Fruit fly (Drosophila melanogaster) whole organism, embryonic: ENCODE results near the gene gNacalpha.

Experiments used
- Adf1 ChIP-seq: fragments of 200-800 bp; sonication (Bioruptor generic); IDR thresholded peaks from 2 replicates; pipeline ENCODE4 v1.3.6; 2022; ENCODE audit warnings: missing biosample characterization, missing genetic modification characterization
- CG11504 ChIP-seq: fragments of 200-800 bp; sonication (Bioruptor generic); optimal IDR thresholded peaks from 3 replicates; lab custom pipeline; 2019; ENCODE audit warnings: missing biosample characterization, mild to moderate bottlenecking, missing genetic modification characterization, moderate library complexity
- CG11695 ChIP-seq: fragments of 200-800 bp; sonication (Bioruptor generic); IDR thresholded peaks from 3 replicates; pipeline ENCODE4 v1.3.6; 2022; ENCODE audit warnings: missing biosample characterization, missing genetic modification characterization
- CG11696 ChIP-seq: fragments of 200-800 bp; sonication (Bioruptor generic); IDR thresholded peaks from 2 replicates; pipeline ENCODE4 v1.3.6; 2022; ENCODE audit warnings: missing biosample characterization, missing genetic modification characterization
- CG12155 ChIP-seq: fragments of 200-800 bp; sonication (Bioruptor generic); optimal IDR thresholded peaks from 3 replicates; lab custom pipeline; 2016; ENCODE audit warnings: missing biosample characterization, missing genetic modification characterization
- CG12219 ChIP-seq: fragments of 200-800 bp; sonication (Bioruptor generic); optimal IDR thresholded peaks from 3 replicates; lab custom pipeline; 2018; ENCODE audit warnings: missing biosample characterization, mild to moderate bottlenecking, missing genetic modification characterization
- CG12236 ChIP-seq: fragments of 200-800 bp; sonication (Bioruptor generic); optimal IDR thresholded peaks from 2 replicates; lab custom pipeline; 2016; ENCODE audit warnings: missing biosample characterization, missing genetic modification characterization
- CG13287 ChIP-seq: fragments of 200-800 bp; sonication (Bioruptor generic); IDR thresholded peaks from 2 replicates; pipeline ENCODE4 v1.3.6; 2022; ENCODE audit warnings: missing biosample characterization, missing genetic modification characterization; ENCODE audit not compliant: partially characterized antibody
- CG17186 ChIP-seq: fragments of 200-800 bp; sonication (Bioruptor generic); optimal IDR thresholded peaks from 3 replicates; lab custom pipeline; 2017; ENCODE audit warnings: missing biosample characterization, missing genetic modification reagents, missing genetic modification characterization
- CG1832 ChIP-seq: fragments of 200-800 bp; sonication (Bioruptor generic); optimal IDR thresholded peaks from 2 replicates; lab custom pipeline; 2017; ENCODE audit warnings: missing biosample characterization, mild to moderate bottlenecking, missing genetic modification characterization, inconsistent platforms
- CG18476 ChIP-seq: fragments of 200-800 bp; sonication (Bioruptor generic); optimal IDR thresholded peaks from 2 replicates; lab custom pipeline; 2016; ENCODE audit warnings: missing biosample characterization, mild to moderate bottlenecking, missing genetic modification characterization
- CG2129 ChIP-seq: fragments of 200-800 bp; sonication (Bioruptor generic); IDR thresholded peaks from 2 replicates; pipeline ENCODE4 v1.3.6; 2022; ENCODE audit warnings: missing biosample characterization, missing genetic modification characterization; ENCODE audit not compliant: partially characterized antibody
- CG5245 ChIP-seq: fragments of 200-800 bp; sonication (Bioruptor generic); optimal IDR thresholded peaks from 3 replicates; lab custom pipeline; 2016; ENCODE audit warnings: missing biosample characterization, missing genetic modification characterization
- CG8478 ChIP-seq: fragments of >200 bp; optimal IDR thresholded peaks from 2 replicates; lab custom pipeline; 2018
- CG9727 ChIP-seq: fragments of 200-800 bp; sonication (Bioruptor generic); optimal IDR thresholded peaks from 3 replicates; lab custom pipeline; 2017; ENCODE audit warnings: missing biosample characterization, mild to moderate bottlenecking, missing genetic modification characterization
- D19B ChIP-seq: fragments of 200-800 bp; sonication (Bioruptor generic); optimal IDR thresholded peaks from 2 replicates; lab custom pipeline; 2017; ENCODE audit warnings: missing biosample characterization, mild to moderate bottlenecking, missing genetic modification characterization
- Dll ChIP-seq: fragments of 200-800 bp; sonication (Bioruptor generic); IDR thresholded peaks from 4 replicates; pipeline ENCODE4 v1.3.6; 2022; ENCODE audit warnings: missing biosample characterization, missing genetic modification characterization; ENCODE audit not compliant: partially characterized antibody
- Doc2 ChIP-seq: fragments of 200-800 bp; sonication (Bioruptor generic); IDR thresholded peaks from 2 replicates; pipeline ENCODE4 v1.3.6; 2022; ENCODE audit warnings: missing biosample characterization, missing genetic modification characterization
- Doc3 ChIP-seq: fragments of 200-800 bp; sonication (Bioruptor generic); IDR thresholded peaks from 3 replicates; pipeline ENCODE4 v1.3.6; 2022; ENCODE audit warnings: missing biosample characterization, missing genetic modification characterization; ENCODE audit not compliant: partially characterized antibody
- Drgx ChIP-seq: fragments of 200-800 bp; sonication (Bioruptor generic); IDR thresholded peaks from 2 replicates; pipeline ENCODE4 v1.3.6; 2022; ENCODE audit warnings: missing biosample characterization, missing genetic modification characterization
- GATAe ChIP-seq: fragments of 200-800 bp; sonication (Bioruptor generic); conservative IDR thresholded peaks from 2 replicates; pipeline ENCODE4 v1.3.6; 2022; ENCODE audit warnings: missing biosample characterization, missing genetic modification characterization
- Med ChIP-seq: fragments of 200-800 bp; sonication (Bioruptor generic); peaks from one replicate; lab custom pipeline; 2016; ENCODE audit warnings: missing biosample characterization, missing genetic modification characterization, mild to moderate bottlenecking, inconsistent platforms, moderate library complexity
- PHDP ChIP-seq: fragments of 200-800 bp; sonication (Bioruptor generic); optimal IDR thresholded peaks from 3 replicates; lab custom pipeline; 2018; ENCODE audit warnings: missing biosample characterization, mild to moderate bottlenecking, missing genetic modification characterization, moderate library complexity
- Pdp1 ChIP-seq, 2 experiments: fragments of 200-800 bp; sonication (Bioruptor generic); optimal IDR thresholded peaks; 3 replicates each; lab custom pipeline; 2016; ENCODE audit warnings: missing biosample characterization in 2 of 2, missing genetic modification characterization in 2 of 2, mild to moderate bottlenecking in 1 of 2, moderate library complexity in 1 of 2
- Stat92E ChIP-seq, 3 experiments: fragments of >200 bp in 2 of 3; fragments of 200-800 bp in 1 of 3; sonication (Bioruptor generic) in 1 of 3; optimal IDR thresholded peaks; 2 replicates each; lab custom pipeline; 2017 to 2019; ENCODE audit warnings: missing biosample characterization in 3 of 3, missing genetic modification characterization in 3 of 3, mild to moderate bottlenecking in 1 of 3, moderate library complexity in 1 of 3
- ap ChIP-seq: fragments of 200-800 bp; sonication (Bioruptor generic); IDR thresholded peaks from 2 replicates; pipeline ENCODE4 v1.3.6; 2022; ENCODE audit warnings: missing biosample characterization, missing genetic modification characterization
- bowl ChIP-seq: fragments of 200-800 bp; sonication (Bioruptor generic); IDR thresholded peaks from 2 replicates; pipeline ENCODE4 v1.3.6; 2022; ENCODE audit warnings: missing biosample characterization, missing genetic modification characterization
- btn ChIP-seq: fragments of 200-800 bp; sonication (Bioruptor generic); optimal IDR thresholded peaks from 2 replicates; lab custom pipeline; 2016; ENCODE audit warnings: missing biosample characterization, missing genetic modification characterization
- cas ChIP-seq: fragments of 200-800 bp; sonication (Bioruptor generic); IDR thresholded peaks from 2 replicates; pipeline ENCODE4 v1.3.6; 2022; ENCODE audit warnings: missing biosample characterization, missing genetic modification characterization
- dmrt11E ChIP-seq: fragments of 200-800 bp; sonication (Bioruptor generic); optimal IDR thresholded peaks from 3 replicates; lab custom pipeline; 2018; ENCODE audit warnings: missing biosample characterization, mild to moderate bottlenecking, missing genetic modification characterization, moderate library complexity
- fu2 ChIP-seq: fragments of 200-800 bp; sonication (Bioruptor generic); optimal IDR thresholded peaks from 2 replicates; lab custom pipeline; 2016; ENCODE audit warnings: missing biosample characterization, missing genetic modification characterization
- hth ChIP-seq: fragments of >200 bp; optimal IDR thresholded peaks from 2 replicates; lab custom pipeline; 2017; ENCODE audit warnings: inconsistent platforms
- ind ChIP-seq: fragments of 200-800 bp; sonication (Bioruptor generic); optimal IDR thresholded peaks from 3 replicates; lab custom pipeline; 2016; ENCODE audit warnings: missing biosample characterization, missing genetic modification characterization
- lab ChIP-seq: fragments of 200-800 bp; sonication (Bioruptor generic); optimal IDR thresholded peaks from 3 replicates; lab custom pipeline; 2017; ENCODE audit warnings: missing biosample characterization, missing genetic modification characterization, mild to moderate bottlenecking, moderate library complexity, missing genetic modification reagents
- lov ChIP-seq, 2 experiments: fragments of 200-800 bp in 1 of 2; fragments of >200 bp in 1 of 2; sonication (Bioruptor generic) in 1 of 2; IDR thresholded peaks in 1 of 2; optimal IDR thresholded peaks in 1 of 2; 2 replicates in 1 of 2; 3 replicates in 1 of 2; pipeline versions ENCODE4 v1.3.6 to Lab custom; 2017 to 2022; ENCODE audit warnings: missing biosample characterization in 1 of 2, missing genetic modification characterization in 1 of 2
- nerfin-2 ChIP-seq: fragments of 200-800 bp; sonication (Bioruptor generic); IDR thresholded peaks from 2 replicates; pipeline ENCODE4 v1.3.6; 2022; ENCODE audit warnings: missing biosample characterization, missing genetic modification characterization; ENCODE audit not compliant: partially characterized antibody
- pan ChIP-seq, 4 experiments: fragments of >200 bp in 3 of 4; fragments of 200-800 bp in 1 of 4; sonication (Bioruptor generic) in 1 of 4; optimal IDR thresholded peaks in 3 of 4; IDR thresholded peaks in 1 of 4; 2 replicates each; pipeline versions ENCODE4 v1.3.6 to Lab custom; 2017 to 2022; ENCODE audit warnings: missing biosample characterization in 2 of 4, missing genetic modification characterization in 2 of 4, mixed read lengths in 1 of 4
- peb ChIP-seq: fragments of 200-800 bp; sonication (Bioruptor generic); IDR thresholded peaks from 2 replicates; pipeline ENCODE4 v1.3.6; 2022; ENCODE audit warnings: missing biosample characterization, missing genetic modification characterization
- psq ChIP-seq: fragments of 200-800 bp; sonication (Bioruptor generic); optimal IDR thresholded peaks from 2 replicates; lab custom pipeline; 2017; ENCODE audit warnings: missing biosample characterization, missing genetic modification characterization
- ranshi ChIP-seq: fragments of 200-800 bp; sonication (Bioruptor generic); IDR thresholded peaks from 2 replicates; pipeline ENCODE4 v1.3.6; 2022; ENCODE audit warnings: missing biosample characterization, missing genetic modification characterization
- row ChIP-seq: fragments of 200-800 bp; sonication (Bioruptor generic); IDR thresholded peaks from 3 replicates; pipeline ENCODE4 v1.3.6; 2022; ENCODE audit warnings: missing biosample characterization, missing genetic modification characterization
- schlank ChIP-seq: fragments of 200-800 bp; sonication (Bioruptor generic); optimal IDR thresholded peaks from 2 replicates; lab custom pipeline; 2018; ENCODE audit warnings: missing biosample characterization, mild to moderate bottlenecking, missing genetic modification characterization
- sens ChIP-seq: fragments of 200-800 bp; sonication (Bioruptor generic); peaks from one replicate; lab custom pipeline; 2016; ENCODE audit warnings: missing biosample characterization, missing genetic modification characterization
- ssp ChIP-seq: fragments of 200-800 bp; sonication (Bioruptor generic); IDR thresholded peaks from 2 replicates; pipeline ENCODE4 v1.3.6; 2022; ENCODE audit warnings: missing biosample characterization, missing genetic modification characterization
- tna ChIP-seq: fragments of 200-800 bp; sonication (Bioruptor generic); IDR thresholded peaks from 2 replicates; pipeline ENCODE4 v1.3.6; 2022; ENCODE audit warnings: missing biosample characterization, missing genetic modification characterization; ENCODE audit not compliant: partially characterized antibody

Gene gNacalpha

DNA sequence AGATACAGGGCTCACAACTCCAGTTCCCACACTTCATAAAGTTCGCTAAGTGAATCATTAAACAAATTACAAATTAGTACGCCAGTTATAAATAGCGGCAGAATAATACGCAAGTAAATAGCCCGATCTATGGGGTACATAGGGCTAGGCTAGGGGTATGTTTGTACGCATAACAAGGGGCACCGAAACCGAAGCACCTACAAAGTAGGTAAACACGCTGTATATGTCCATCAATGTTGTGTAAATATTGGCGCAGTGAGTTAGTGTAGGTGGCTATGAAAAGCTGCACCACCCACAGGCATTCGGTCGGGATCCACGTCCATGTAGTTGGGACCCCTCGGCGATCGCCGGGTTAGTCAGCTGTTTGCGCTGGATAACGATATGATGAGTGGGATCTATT is 35.1 kb downstream of the gNacalpha start (continued):
- peak; percentile 93 for TF ChIP-seq CG12219
- peak; percentile 87 for TF ChIP-seq psq (GFP tag; lab: Kevin White, UChicago)
- no peak for TF ChIP-seq CG13287 (GFP tag; lab: Robert Waterston, UW)
- peak; percentile 67 for TF ChIP-seq Adf1 (GFP tag; lab: Robert Waterston, UW)
- peak; percentile 95 for TF ChIP-seq CG9727 (GFP tag; lab: Kevin White, UChicago)
- TF ChIP-seq tna (GFP tag; lab: Robert Waterston, UW), result no peak
- no peak for TF ChIP-seq Doc3 (GFP tag; lab: Robert Waterston, UW)
- TF ChIP-seq CG18476, result peak; percentile 87
- peak; percentile 74 for TF ChIP-seq fu2 (GFP tag; lab: Kevin White, UChicago)
- TF ChIP-seq Dll (GFP tag; lab: Robert Waterston, UW), result no peak

DNA sequence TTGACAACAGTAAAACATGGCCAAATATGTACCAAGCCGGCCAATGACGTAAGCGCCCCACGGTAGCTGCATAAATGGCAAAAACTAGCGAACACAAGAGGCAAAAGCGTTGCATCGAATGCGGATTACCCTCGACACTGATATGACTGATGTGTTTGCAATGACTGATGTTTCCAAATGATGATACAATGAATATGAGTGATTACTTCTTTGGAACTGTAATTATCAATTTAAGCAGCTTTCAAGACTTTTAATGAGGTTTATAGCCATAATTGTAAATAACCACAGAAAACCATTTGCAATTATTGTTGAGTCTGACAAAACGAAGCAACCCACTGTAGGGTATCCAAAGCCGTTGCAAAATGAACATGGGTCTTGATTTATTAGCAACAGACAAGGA is 36.5 kb downstream of the gNacalpha start:
- TF ChIP-seq CG12219 (no peak), CG12236 (GFP tag; lab: Kevin White, UChicago) (no peak), sens (GFP tag; lab: Kevin White, UChicago) (peak; percentile 75), D19B (GFP tag; lab: Kevin White, UChicago) (peak; percentile 43), row (GFP tag; lab: Robert Waterston, UW) (peak; percentile 28; the same call in 1 of the 3 replicates), Drgx (GFP tag; lab: Robert Waterston, UW) (peak; percentile 47; the same call in 1 of the 2 replicates), lab (GFP tag; lab: Kevin White, UChicago) (peak; percentile 54), lov (optimal IDR thresholded peaks at IDR 0.05; lab: Kevin White, UChicago) (no peak), lov (GFP tag; IDR thresholded peaks at IDR 0.05; lab: Robert Waterston, UW) (0 out of 3 replicates have a peak, but pooled peaks have one; percentile 11), ssp (GFP tag; lab: Robert Waterston, UW) (0 out of 2 replicates have a peak, but pooled peaks have one; percentile 5), Pdp1 (GFP tag; optimal IDR thresholded peaks at IDR 0.05; lab: Kevin White, UChicago) (peak in 1 of 2 experiments; percentile 10), Med (GFP tag; lab: Kevin White, UChicago) (peak; percentile 65), Stat92E (GFP tag; optimal IDR thresholded peaks at IDR 0.05; lab: Kevin White, UChicago) (no peak), CG11504 (tag; lab: Kevin White, UChicago) (peak; percentile 4)

DNA sequence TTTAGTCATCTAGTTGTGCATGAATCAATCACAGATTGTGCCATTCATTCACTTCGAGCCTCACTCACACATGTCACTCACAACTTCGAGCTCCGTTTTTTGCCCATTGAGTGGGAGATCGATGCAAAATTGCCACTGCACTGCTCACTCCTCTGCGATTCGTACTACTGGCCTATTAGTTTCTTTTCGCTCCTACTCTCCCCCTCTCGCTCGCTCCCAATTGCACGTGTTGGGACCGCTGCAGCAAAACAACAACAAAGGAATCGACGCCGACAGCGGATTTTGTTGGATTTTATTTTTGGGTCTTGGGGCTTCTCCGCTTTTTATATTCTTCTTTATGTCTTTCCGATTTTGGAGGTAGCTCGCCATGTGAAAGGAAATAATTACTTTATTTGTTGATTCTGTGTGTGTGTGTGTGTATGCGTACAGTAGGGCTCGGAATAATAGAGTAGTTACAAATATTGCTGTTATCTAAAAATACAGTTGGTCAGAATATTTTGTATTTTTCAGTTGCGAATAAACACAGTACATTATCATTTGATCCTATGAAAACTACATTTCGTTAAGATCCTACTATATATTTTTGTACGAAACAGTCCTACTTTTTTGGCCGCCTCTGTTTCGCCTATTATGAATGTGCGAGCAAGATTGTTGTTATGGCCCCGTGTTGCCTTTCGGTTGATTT is 37.3 kb downstream of the gNacalpha start:
- TF ChIP-seq CG12155 (GFP tag; lab: Kevin White, UChicago) (peak; percentile 62), nerfin-2 (GFP tag; lab: Robert Waterston, UW) (no peak), pan (optimal IDR thresholded peaks at IDR 0.05; lab: Kevin White, UChicago) (no peak), pan (GFP tag; optimal IDR thresholded peaks at IDR 0.05 in 1 of 2, IDR thresholded peaks at IDR 0.05 in 1 of 2) (peak in 1 of 2 experiments; percentile 61), cas (no peak), bowl (GFP tag; lab: Robert Waterston, UW) (no peak), PHDP (tag; lab: Kevin White, UChicago) (peak; percentile 89), CG8478 (no peak), CG11695 (GFP tag; lab: Robert Waterston, UW) (peak; percentile 76), dmrt11E (peak; percentile 90), schlank (tag; lab: Kevin White, UChicago) (peak; percentile 38), btn (GFP tag; lab: Kevin White, UChicago) (no peak), ind (peak; percentile 74), Doc2 (no peak), Doc3 (GFP tag; lab: Robert Waterston, UW) (no peak), CG17186 (GFP tag; lab: Kevin White, UChicago) (peak; percentile 43), GATAe (no peak), ranshi (GFP tag; lab: Robert Waterston, UW) (peak; percentile 43; the same call in 1 of the 2 replicates), CG1832 (GFP tag; lab: Kevin White, UChicago) (peak; percentile 37), CG11696 (peak; percentile 95), hth (no peak), ap (peak; percentile 78), peb (GFP tag; lab: Robert Waterston, UW) (peak; percentile 66; the same call in 1 of the 2 replicates), CG2129 (GFP tag; lab: Robert Waterston, UW) (no peak), CG5245 (GFP tag; lab: Kevin White, UChicago) (peak; percentile 72)
